Worm (Caenorhabditis elegans) whole organism, late embryonic: ENCODE results near the gene C01B10.44.

Experiments
- C08G9.2 ChIP-seq: sonication (generic microtip); optimal IDR thresholded peaks from 2 replicates; lab custom pipeline; 2016; ENCODE audit warnings: mild to moderate bottlenecking, missing genetic modification characterization, moderate library complexity, missing compliant biosample characterization
- T23F11.4 ChIP-seq: fragments of 200-800 bp; sonication (Bioruptor generic); optimal IDR thresholded peaks from 2 replicates; lab custom pipeline; 2018; ENCODE audit warnings: mild to moderate bottlenecking, missing genetic modification characterization, missing compliant biosample characterization
- ceh-48 ChIP-seq: sonication (generic microtip); optimal IDR thresholded peaks from 2 replicates; lab custom pipeline; 2016; ENCODE audit warnings: missing genetic modification characterization, inconsistent platforms, missing compliant biosample characterization
- ceh-9 ChIP-seq: sonication (generic microtip); optimal IDR thresholded peaks from 2 replicates; lab custom pipeline; 2016; ENCODE audit warnings: mild to moderate bottlenecking, missing genetic modification characterization, inconsistent platforms, missing compliant biosample characterization
- elt-4 ChIP-seq: sonication (generic microtip); optimal IDR thresholded peaks from 2 replicates; lab custom pipeline; 2016; ENCODE audit warnings: missing genetic modification characterization, missing compliant biosample characterization
- fkh-10 ChIP-seq: fragments of 150-350 bp; optimal IDR thresholded peaks from 2 replicates; lab custom pipeline; 2014; ENCODE audit warnings: missing biosample characterization, missing genetic modification reagents, missing genetic modification characterization
- hlh-30 ChIP-seq: sonication (generic microtip); optimal IDR thresholded peaks from 2 replicates; lab custom pipeline; 2017; ENCODE audit warnings: antibody characterized with exemption, missing genetic modification characterization, missing compliant biosample characterization; ENCODE audit not compliant: insufficient read depth
- nfya-1 ChIP-seq: sonication (generic microtip); optimal IDR thresholded peaks from 2 replicates; lab custom pipeline; 2017; ENCODE audit warnings: missing genetic modification characterization, mild to moderate bottlenecking, missing compliant biosample characterization, antibody characterized with exemption, moderate library complexity
- pha-4 ChIP-seq: fragments of 150-350 bp; optimal IDR thresholded peaks from 2 replicates; lab custom pipeline; 2018; ENCODE audit warnings: missing biosample characterization, missing genetic modification reagents, missing genetic modification characterization
- sdc-2 ChIP-seq: sonication (generic microtip); optimal IDR thresholded peaks from 2 replicates; lab custom pipeline; 2016; ENCODE audit warnings: missing genotype, missing genetic modification characterization, missing compliant biosample characterization
- unc-42 ChIP-seq: sonication (generic microtip); optimal IDR thresholded peaks from 2 replicates; lab custom pipeline; 2016; ENCODE audit warnings: missing genotype, missing genetic modification characterization, missing compliant biosample characterization
- ztf-16 ChIP-seq: sonication (generic microtip); optimal IDR thresholded peaks from 2 replicates; lab custom pipeline; 2017; ENCODE audit warnings: missing genetic modification characterization, missing compliant biosample characterization

- TF ChIP-seq ztf-16 (tag; lab: Kevin White, UChicago): no peak
- TF ChIP-seq sdc-2 (tag; lab: Kevin White, UChicago): no peak
- TF ChIP-seq hlh-30 (tag; lab: Kevin White, UChicago): no peak
- no peak for TF ChIP-seq fkh-10 (GFP tag; lab: Kevin White, UChicago)
- no peak for TF ChIP-seq C08G9.2
- no peak for TF ChIP-seq elt-4
- no peak for TF ChIP-seq ceh-48 (tag; lab: Kevin White, UChicago)
- no peak for TF ChIP-seq pha-4 (tag; lab: Kevin White, UChicago)
- no peak for TF ChIP-seq ceh-9
- TF ChIP-seq nfya-1: no peak
- no peak for TF ChIP-seq unc-42 (tag; lab: Kevin White, UChicago)
- TF ChIP-seq T23F11.4 (GFP tag; lab: Kevin White, UChicago): no peak
Measured at ce11 chrIV:6599447-6599846, 24.0 kb upstream of the C01B10.44 start, which contains the start of gene F38A5.8.
